Fruit fly (Drosophila melanogaster) S2 (cell line): ENCODE results near the gene Uggt.

Experiments used
- CG8478 ChIP-seq: fragments of >200 bp; optimal IDR thresholded peaks from 2 replicates; lab custom pipeline; 2018
- CTCF ChIP-seq, 2 experiments: fragments of >200 bp; optimal IDR thresholded peaks; 2 replicates each; lab custom pipeline; 2018

- TF ChIP-seq CG8478 (lab: Kevin White, UChicago) (no peak), CTCF (optimal IDR thresholded peaks at IDR 0.05; lab: Kevin White, UChicago) (no peak)
Observed at dm6 chr3L:18854412-18854811, 18.1 kb upstream of the Uggt start.
